Worm (Caenorhabditis elegans): ENCODE results near the gene F23G4.1.

F23G4.1 gene

ce11 chrX:6609717-6610116, 6.7 kb upstream of the F23G4.1 start, which contains the start of gene C25B8.8:
C25B8.8 (plus strand) TSS chrX:6610017.
- TF ChIP-seq unc-62 (GFP tag; optimal IDR thresholded peaks at IDR 0.05), result no peak
- no peak for TF ChIP-seq tbx-8 (GFP tag; optimal IDR thresholded peaks at IDR 0.05)
- TF ChIP-seq cnd-1 (tag; optimal IDR thresholded peaks at IDR 0.05), result no peak
- TF ChIP-seq ces-1 (GFP tag; optimal IDR thresholded peaks at IDR 0.05), result no peak
- no peak for TF ChIP-seq mls-2 (tag; optimal IDR thresholded peaks at IDR 0.05)
- TF ChIP-seq ceh-39 (tag; optimal IDR thresholded peaks at IDR 0.05), result no peak
- no peak for TF ChIP-seq pha-4 (tag; optimal IDR thresholded peaks at IDR 0.05)
- no peak for TF ChIP-seq unc-39 (tag; optimal IDR thresholded peaks at IDR 0.05)

ce11 chrX:6609251-6609650, 6.3 kb upstream of the F23G4.1 start:
- TF ChIP-seq ceh-39 (tag; optimal IDR thresholded peaks at IDR 0.05), result no peak
- no peak for TF ChIP-seq mab-5 (tag; optimal IDR thresholded peaks at IDR 0.05)
- no peak for TF ChIP-seq lin-32 (GFP tag; optimal IDR thresholded peaks at IDR 0.05)
- no peak for TF ChIP-seq unc-120 (tag; optimal IDR thresholded peaks at IDR 0.05; ENCODE audit: poor library complexity, severe bottlenecking)
- TF ChIP-seq nhr-237 (tag; optimal IDR thresholded peaks at IDR 0.05), result no peak
- TF ChIP-seq ceh-83 (GFP tag; optimal IDR thresholded peaks at IDR 0.05), result no peak
- TF ChIP-seq pha-4 (tag; optimal IDR thresholded peaks at IDR 0.05), result no peak
- TF ChIP-seq elt-3 (tag; optimal IDR thresholded peaks at IDR 0.05), result no peak
- no peak for TF ChIP-seq unc-62 (GFP tag; optimal IDR thresholded peaks at IDR 0.05)
- no peak for TF ChIP-seq mls-2 (tag; optimal IDR thresholded peaks at IDR 0.05)

ce11 chrX:6607599-6607998, 4.6 kb upstream of the F23G4.1 start:
- TF ChIP-seq pha-4 (tag; optimal IDR thresholded peaks at IDR 0.05) (no peak), ham-2 (GFP tag; optimal IDR thresholded peaks at IDR 0.05) (no peak)

ce11 chrX:6606991-6607390, 4.0 kb upstream of the F23G4.1 start, which contains the start of gene cpr-6:
cpr-6 (plus strand) TSS chrX:6607207.
- no peak for TF ChIP-seq pha-4 (tag; optimal IDR thresholded peaks at IDR 0.05)
- no peak for TF ChIP-seq hlh-1 (tag; optimal IDR thresholded peaks at IDR 0.05)
- TF ChIP-seq nhr-12 (tag; optimal IDR thresholded peaks at IDR 0.05), result no peak
- TF ChIP-seq lin-32 (GFP tag; optimal IDR thresholded peaks at IDR 0.05), result no peak
- TF ChIP-seq tbx-8 (GFP tag; optimal IDR thresholded peaks at IDR 0.05), result no peak
- no peak for TF ChIP-seq nhr-2 (tag; optimal IDR thresholded peaks at IDR 0.05)
- no peak for TF ChIP-seq nhr-76 (tag; optimal IDR thresholded peaks at IDR 0.05)
- TF ChIP-seq ham-2 (GFP tag; optimal IDR thresholded peaks at IDR 0.05), result no peak

ce11 chrX:6601967-6602366, 1.0 kb downstream of the F23G4.1 start:
- TF ChIP-seq nhr-76 (tag; optimal IDR thresholded peaks at IDR 0.05), result no peak
- TF ChIP-seq nhr-28 (tag; optimal IDR thresholded peaks at IDR 0.05), result no peak
- no peak for TF ChIP-seq elt-3 (tag; optimal IDR thresholded peaks at IDR 0.05)
- TF ChIP-seq bed-3 (GFP tag; optimal IDR thresholded peaks at IDR 0.05), result no peak
- TF ChIP-seq nhr-237 (tag; optimal IDR thresholded peaks at IDR 0.05), result no peak
- TF ChIP-seq unc-62 (GFP tag; optimal IDR thresholded peaks at IDR 0.05), result no peak
- no peak for TF ChIP-seq nhr-12 (tag; optimal IDR thresholded peaks at IDR 0.05)
- no peak for TF ChIP-seq sem-2 (GFP tag; optimal IDR thresholded peaks at IDR 0.05)
- no peak for TF ChIP-seq ces-1 (GFP tag; optimal IDR thresholded peaks at IDR 0.05)
- TF ChIP-seq lin-13 (tag; optimal IDR thresholded peaks at IDR 0.05), result no peak

- no peak for TF ChIP-seq ces-1 (GFP tag; optimal IDR thresholded peaks at IDR 0.05)
- no peak for TF ChIP-seq snpc-4 (tag; optimal IDR thresholded peaks at IDR 0.05)
- no peak for TF ChIP-seq mab-5 (tag; optimal IDR thresholded peaks at IDR 0.05)
- no peak for TF ChIP-seq mls-2 (tag; optimal IDR thresholded peaks at IDR 0.05)
- TF ChIP-seq sem-2 (GFP tag; optimal IDR thresholded peaks at IDR 0.05), result no peak
- TF ChIP-seq ztf-11 (tag; optimal IDR thresholded peaks at IDR 0.05), result no peak
- TF ChIP-seq pha-4 (tag; optimal IDR thresholded peaks at IDR 0.05), result no peak
- no peak for TF ChIP-seq bed-3 (GFP tag; optimal IDR thresholded peaks at IDR 0.05)
- no peak for TF ChIP-seq nhr-12 (tag; optimal IDR thresholded peaks at IDR 0.05)
- no peak for TF ChIP-seq elt-1 (tag; optimal IDR thresholded peaks at IDR 0.05; ENCODE audit: borderline replicate concordance, insufficient read depth)
- TF ChIP-seq elt-3 (tag; optimal IDR thresholded peaks at IDR 0.05), result no peak
Measured at ce11 chrX:6598732-6599131, 4.3 kb downstream of the F23G4.1 start, which contains the start of gene hic-1. hic-1 (minus strand) TSS chrX:6598832.

- TF ChIP-seq pha-4 (tag; optimal IDR thresholded peaks at IDR 0.05) (no peak), hlh-1 (tag; optimal IDR thresholded peaks at IDR 0.05) (peak; percentile 97), ham-2 (GFP tag; optimal IDR thresholded peaks at IDR 0.05) (no peak), bed-3 (GFP tag; optimal IDR thresholded peaks at IDR 0.05) (no peak), unc-120 (tag; optimal IDR thresholded peaks at IDR 0.05; ENCODE audit: poor library complexity, severe bottlenecking) (peak; percentile 68), unc-62 (GFP tag; optimal IDR thresholded peaks at IDR 0.05) (peak; percentile 56), zip-8 (tag; optimal IDR thresholded peaks at IDR 0.05) (no peak), ceh-43 (GFP tag; optimal IDR thresholded peaks at IDR 0.05) (no peak), ces-1 (GFP tag; optimal IDR thresholded peaks at IDR 0.05) (no peak)
Measured at ce11 chrX:6597089-6597488, 5.9 kb downstream of the F23G4.1 start, which contains the start of gene ttr-6. ttr-6 (minus strand) TSS chrX:6597121.
